Worm (Caenorhabditis elegans) whole organism, midembryonic: ENCODE results near the gene nep-16.

Experiments
- klf-2 ChIP-seq: fragments of 200-800 bp; sonication (Bioruptor generic); conservative IDR thresholded peaks from 2 replicates; pipeline ENCODE4 v1.3.6; 2022; ENCODE audit warnings: missing genetic modification reagents, missing genetic modification characterization, missing compliant biosample characterization
- med-1 ChIP-seq: sonication (generic microtip); optimal IDR thresholded peaks from 2 replicates; lab custom pipeline; 2017; ENCODE audit warnings: missing genetic modification characterization, mild to moderate bottlenecking, missing compliant biosample characterization, antibody characterized with exemption, missing genetic modification reagents; ENCODE audit not compliant: insufficient read depth
- ztf-29 ChIP-seq: fragments of 200-800 bp; sonication (Bioruptor generic); IDR thresholded peaks from 2 replicates; pipeline ENCODE4 v1.3.6; 2022; ENCODE audit warnings: missing genetic modification reagents, missing genetic modification characterization, missing compliant biosample characterization

DNA sequence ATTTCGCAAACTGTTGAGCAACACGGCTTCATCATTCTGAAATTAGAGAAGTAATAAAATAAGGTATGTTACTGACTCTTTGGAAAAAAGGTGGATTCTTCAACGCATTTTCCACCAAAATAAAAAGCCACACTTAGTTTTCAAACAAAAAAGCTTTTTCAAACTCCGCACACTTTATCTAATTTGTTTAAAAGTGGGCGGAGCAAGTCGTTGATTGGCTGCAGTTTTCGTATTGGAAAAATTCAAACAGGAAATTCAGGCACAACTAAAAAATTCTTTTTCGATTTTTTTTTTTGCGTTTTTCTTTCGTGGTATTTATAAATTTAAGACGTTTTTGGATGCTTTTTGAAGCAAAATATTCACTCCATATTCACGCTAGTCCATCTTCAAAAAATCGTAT lies 8.8 kb upstream of the nep-16 start:
- no peak for TF ChIP-seq med-1 (GFP tag; lab: Kevin White, UChicago)
- TF ChIP-seq ztf-29 (GFP tag; lab: Robert Waterston, UW) = no peak
- no peak for TF ChIP-seq klf-2 (GFP tag; lab: Robert Waterston, UW)
